Fruit fly (Drosophila melanogaster) whole organism, pupa: ENCODE data around the gene fh.

ENCODE experiments used
- CG10348 ChIP-seq: fragments of 200-800 bp; sonication (Bioruptor generic); IDR thresholded peaks from 2 replicates; pipeline ENCODE4 v1.3.6; 2022; ENCODE audit warnings: missing biosample characterization, missing genetic modification characterization
- CG13204 ChIP-seq: fragments of 200-800 bp; sonication (Bioruptor generic); optimal IDR thresholded peaks from 2 replicates; lab custom pipeline; 2018; ENCODE audit warnings: missing biosample characterization, mild to moderate bottlenecking, missing genetic modification characterization, moderate library complexity
- CG14655 ChIP-seq: fragments of 200-800 bp; sonication (Bioruptor generic); optimal IDR thresholded peaks from 3 replicates; lab custom pipeline; 2017; ENCODE audit warnings: mild to moderate bottlenecking, missing biosample characterization, missing genetic modification reagents, missing genetic modification characterization
- CG32121 ChIP-seq: fragments of 200-800 bp; sonication (Bioruptor generic); IDR thresholded peaks from 2 replicates; pipeline ENCODE4 v1.3.6; 2022; ENCODE audit warnings: missing biosample characterization, missing genetic modification characterization
- CG4496 ChIP-seq: fragments of 200-800 bp; sonication (Bioruptor generic); IDR thresholded peaks from 3 replicates; pipeline ENCODE4 v1.3.6; 2022; ENCODE audit warnings: missing biosample characterization, missing genetic modification characterization
- CG8159 ChIP-seq: fragments of 200-800 bp; sonication (Bioruptor generic); optimal IDR thresholded peaks from 3 replicates; lab custom pipeline; 2018; ENCODE audit warnings: missing biosample characterization, mild to moderate bottlenecking, missing genetic modification characterization, moderate library complexity
- CG8301 ChIP-seq: fragments of 200-800 bp; sonication (Bioruptor generic); optimal IDR thresholded peaks from 2 replicates; lab custom pipeline; 2018; ENCODE audit warnings: missing biosample characterization, mild to moderate bottlenecking, missing genetic modification characterization
- CG9948 ChIP-seq: fragments of 200-800 bp; sonication (Bioruptor generic); optimal IDR thresholded peaks from 2 replicates; lab custom pipeline; 2018; ENCODE audit warnings: missing biosample characterization, mild to moderate bottlenecking, missing genetic modification characterization, moderate library complexity
- EcR ChIP-seq: fragments of 200-800 bp; sonication (Bioruptor generic); optimal IDR thresholded peaks from 3 replicates; lab custom pipeline; 2019; ENCODE audit warnings: missing biosample characterization, missing genetic modification characterization, mild to moderate bottlenecking, moderate library complexity, missing genetic modification reagents
- Pif1B ChIP-seq: fragments of 200-800 bp; sonication (Bioruptor generic); optimal IDR thresholded peaks from 3 replicates; lab custom pipeline; 2016; ENCODE audit warnings: missing biosample characterization, missing genetic modification characterization
- Snoo ChIP-seq: fragments of 200-800 bp; sonication (Bioruptor generic); optimal IDR thresholded peaks from 3 replicates; lab custom pipeline; 2017; ENCODE audit warnings: missing biosample characterization, mild to moderate bottlenecking, missing genetic modification characterization, inconsistent platforms
- fd96Ca ChIP-seq: fragments of 200-800 bp; sonication (Bioruptor generic); IDR thresholded peaks from 3 replicates; pipeline ENCODE4 v1.3.6; 2022; ENCODE audit warnings: missing biosample characterization, missing genetic modification characterization
- gl ChIP-seq: fragments of 200-800 bp; sonication (Bioruptor generic); optimal IDR thresholded peaks from 2 replicates; lab custom pipeline; 2018; ENCODE audit warnings: missing biosample characterization, mild to moderate bottlenecking, missing genetic modification characterization

dm6 chrX:9164510-9165506 is 15.9 kb upstream of the fh start:
- TF ChIP-seq CG13204 (GFP tag; lab: Kevin White, UChicago) = no peak
- no peak for TF ChIP-seq gl
- TF ChIP-seq CG4496 (GFP tag; lab: Robert Waterston, UW) = no peak
- TF ChIP-seq CG8301 (tag; lab: Kevin White, UChicago) = no peak
- TF ChIP-seq Pif1B (GFP tag; lab: Kevin White, UChicago) = no peak
- TF ChIP-seq CG14655 (GFP tag; lab: Kevin White, UChicago) = no peak
- no peak for TF ChIP-seq EcR
- no peak for TF ChIP-seq Snoo
- TF ChIP-seq CG9948 = no peak
- no peak for TF ChIP-seq CG8159 (tag; lab: Kevin White, UChicago)
- TF ChIP-seq CG32121 (GFP tag; lab: Robert Waterston, UW) = no peak
- no peak for TF ChIP-seq fd96Ca (GFP tag; lab: Robert Waterston, UW)
- TF ChIP-seq CG10348 (GFP tag; lab: Robert Waterston, UW) = no peak
